Fruit fly (Drosophila melanogaster) whole organism, embryonic: ENCODE results near the gene Vha16-3.

ENCODE experiments used
- ATbp ChIP-seq: fragments of 200-800 bp; sonication (Bioruptor generic); optimal IDR thresholded peaks from 2 replicates; lab custom pipeline; 2017; ENCODE audit warnings: missing biosample characterization, mild to moderate bottlenecking, missing genetic modification characterization, missing genetic modification reagents
- B-H2 ChIP-seq: fragments of 200-800 bp; sonication (Bioruptor generic); optimal IDR thresholded peaks from 2 replicates; lab custom pipeline; 2018; ENCODE audit warnings: missing biosample characterization, mild to moderate bottlenecking, missing genetic modification characterization
- C15 ChIP-seq: fragments of 200-800 bp; sonication (Bioruptor generic); IDR thresholded peaks from 3 replicates; pipeline ENCODE4 v1.3.6; 2022; ENCODE audit warnings: missing biosample characterization, missing genetic modification characterization
- CG1024 ChIP-seq: fragments of 200-800 bp; sonication (Bioruptor generic); IDR thresholded peaks from 2 replicates; pipeline ENCODE4 v1.3.6; 2022; ENCODE audit warnings: missing biosample characterization, missing genetic modification characterization
- CG10565 ChIP-seq: fragments of 200-800 bp; sonication (Bioruptor generic); optimal IDR thresholded peaks from 3 replicates; lab custom pipeline; 2016; ENCODE audit warnings: missing biosample characterization, mild to moderate bottlenecking, missing genetic modification characterization
- CG10654 ChIP-seq: fragments of 200-800 bp; sonication (Bioruptor generic); optimal IDR thresholded peaks from 2 replicates; lab custom pipeline; 2016; ENCODE audit warnings: missing biosample characterization, missing genetic modification characterization
- CG11247 ChIP-seq: fragments of 200-800 bp; sonication (Bioruptor generic); IDR thresholded peaks from 2 replicates; pipeline ENCODE4 v1.3.6; 2022; ENCODE audit warnings: missing biosample characterization, missing genetic modification characterization
- CG12299 ChIP-seq: fragments of 200-800 bp; sonication (Bioruptor generic); optimal IDR thresholded peaks from 2 replicates; lab custom pipeline; 2018; ENCODE audit warnings: missing biosample characterization, mild to moderate bottlenecking, missing genetic modification characterization
- CG12391 ChIP-seq: fragments of 200-800 bp; sonication (Bioruptor generic); optimal IDR thresholded peaks from 3 replicates; lab custom pipeline; 2018; ENCODE audit warnings: missing biosample characterization, mild to moderate bottlenecking, missing genetic modification characterization, moderate library complexity
- CG18011 ChIP-seq: fragments of 200-800 bp; sonication (Bioruptor generic); optimal IDR thresholded peaks from 2 replicates; lab custom pipeline; 2017; ENCODE audit warnings: missing biosample characterization, missing genetic modification characterization, mild to moderate bottlenecking, moderate library complexity, missing genotype
- CG2116 ChIP-seq: fragments of 200-800 bp; sonication (Bioruptor generic); optimal IDR thresholded peaks from 3 replicates; lab custom pipeline; 2018; ENCODE audit warnings: missing biosample characterization, mild to moderate bottlenecking, missing genetic modification characterization
- CG30020 ChIP-seq: fragments of 200-800 bp; optimal IDR thresholded peaks from 2 replicates; lab custom pipeline; 2019; ENCODE audit warnings: missing biosample characterization, mild to moderate bottlenecking, missing genetic modification characterization, moderate library complexity
- CG31224 ChIP-seq: fragments of 200-800 bp; sonication (Bioruptor generic); IDR thresholded peaks from 2 replicates; pipeline ENCODE4 v1.3.6; 2022; ENCODE audit warnings: missing biosample characterization, missing genetic modification characterization
- CG33557 ChIP-seq: fragments of 200-800 bp; sonication (Bioruptor generic); optimal IDR thresholded peaks from 2 replicates; lab custom pipeline; 2019; ENCODE audit warnings: missing biosample characterization, mild to moderate bottlenecking, missing genetic modification characterization, moderate library complexity
- CG34422 ChIP-seq: fragments of 200-800 bp; sonication (Bioruptor generic); IDR thresholded peaks from 3 replicates; pipeline ENCODE4 v1.3.6; 2022; ENCODE audit warnings: missing biosample characterization, missing genetic modification characterization
- CG4854 ChIP-seq: fragments of 200-800 bp; sonication (Bioruptor generic); optimal IDR thresholded peaks from 2 replicates; lab custom pipeline; 2016; ENCODE audit warnings: missing biosample characterization, missing genetic modification characterization, inconsistent platforms
- CG5180 ChIP-seq: fragments of 200-800 bp; sonication (Bioruptor generic); optimal IDR thresholded peaks from 3 replicates; lab custom pipeline; 2017; ENCODE audit warnings: missing biosample characterization, missing genetic modification characterization, mild to moderate bottlenecking, moderate library complexity, missing genetic modification reagents
- CG6765 ChIP-seq: fragments of 200-800 bp; sonication (Bioruptor generic); optimal IDR thresholded peaks from 3 replicates; lab custom pipeline; 2017; ENCODE audit warnings: missing biosample characterization, mild to moderate bottlenecking, missing genetic modification characterization
- CG7987 ChIP-seq: fragments of 200-800 bp; sonication (Bioruptor generic); optimal IDR thresholded peaks from 2 replicates; lab custom pipeline; 2018; ENCODE audit warnings: missing biosample characterization, mild to moderate bottlenecking, missing genetic modification characterization, moderate library complexity
- CG8290 ChIP-seq, 3 experiments: fragments of 200-800 bp; sonication (Bioruptor generic); optimal IDR thresholded peaks; 2 replicates each; lab custom pipeline; 2016 to 2019; ENCODE audit warnings: missing biosample characterization in 3 of 3, missing genetic modification characterization in 3 of 3, mild to moderate bottlenecking in 2 of 3, moderate library complexity in 1 of 3
- CoRest ChIP-seq: fragments of 200-800 bp; sonication (Bioruptor generic); optimal IDR thresholded peaks from 3 replicates; lab custom pipeline; 2018; ENCODE audit warnings: missing biosample characterization, mild to moderate bottlenecking, missing genetic modification characterization, moderate library complexity
- D19A ChIP-seq: fragments of 200-800 bp; optimal IDR thresholded peaks from 3 replicates; lab custom pipeline; 2019; ENCODE audit warnings: missing biosample characterization, mild to moderate bottlenecking, missing genetic modification characterization, moderate library complexity
- HHEX ChIP-seq: fragments of 200-800 bp; sonication (Bioruptor generic); optimal IDR thresholded peaks from 3 replicates; lab custom pipeline; 2017; ENCODE audit warnings: missing biosample characterization, mild to moderate bottlenecking, missing genetic modification characterization, missing genetic modification reagents
- Hand ChIP-seq: fragments of 200-800 bp; sonication (Bioruptor generic); optimal IDR thresholded peaks from 2 replicates; lab custom pipeline; 2017; ENCODE audit warnings: mild to moderate bottlenecking, missing biosample characterization, missing genetic modification reagents, missing genetic modification characterization
- Hmr ChIP-seq: fragments of 200-800 bp; sonication (Bioruptor generic); optimal IDR thresholded peaks from 3 replicates; lab custom pipeline; 2017; ENCODE audit warnings: mild to moderate bottlenecking, missing biosample characterization, missing genetic modification reagents, missing genetic modification characterization
- Hr3 ChIP-seq: fragments of 200-800 bp; sonication (Bioruptor generic); optimal IDR thresholded peaks from 3 replicates; lab custom pipeline; 2016; ENCODE audit warnings: missing biosample characterization, missing genetic modification characterization
- Nf-YA ChIP-seq: fragments of 200-800 bp; sonication (Bioruptor generic); IDR thresholded peaks from 2 replicates; pipeline ENCODE4 v1.3.6; 2022; ENCODE audit warnings: missing biosample characterization, missing genetic modification characterization
- Nf-YC ChIP-seq: fragments of 200-800 bp; optimal IDR thresholded peaks from 3 replicates; lab custom pipeline; 2019; ENCODE audit warnings: missing biosample characterization, mild to moderate bottlenecking, missing genetic modification characterization, moderate library complexity
- PHDP ChIP-seq: fragments of 200-800 bp; sonication (Bioruptor generic); optimal IDR thresholded peaks from 3 replicates; lab custom pipeline; 2018; ENCODE audit warnings: missing biosample characterization, mild to moderate bottlenecking, missing genetic modification characterization, moderate library complexity
- Ravus ChIP-seq: fragments of 200-800 bp; sonication (Bioruptor generic); IDR thresholded peaks from 2 replicates; pipeline ENCODE4 v1.3.6; 2022; ENCODE audit warnings: missing biosample characterization, missing genetic modification characterization
- Sox102F ChIP-seq: fragments of 200-800 bp; sonication (Bioruptor generic); optimal IDR thresholded peaks from 2 replicates; lab custom pipeline; 2018; ENCODE audit warnings: missing biosample characterization, mild to moderate bottlenecking, missing genetic modification characterization, moderate library complexity
- Tbp ChIP-seq: fragments of >200 bp; optimal IDR thresholded peaks from 2 replicates; lab custom pipeline; 2018; ENCODE audit warnings: missing biosample characterization, missing genetic modification characterization
- abd-A ChIP-seq: fragments of 200-800 bp; sonication (Bioruptor generic); optimal IDR thresholded peaks from 3 replicates; lab custom pipeline; 2019; ENCODE audit warnings: missing biosample characterization, mild to moderate bottlenecking, missing genetic modification characterization, moderate library complexity
- ac ChIP-seq: fragments of 200-800 bp; sonication (Bioruptor generic); optimal IDR thresholded peaks from 3 replicates; lab custom pipeline; 2017; ENCODE audit warnings: missing biosample characterization, mild to moderate bottlenecking, missing genetic modification characterization
- amos ChIP-seq: fragments of 200-800 bp; sonication (Bioruptor generic); IDR thresholded peaks from 2 replicates; pipeline ENCODE4 v1.3.6; 2022; ENCODE audit warnings: missing biosample characterization, missing genetic modification characterization; ENCODE audit not compliant: partially characterized antibody
- aop ChIP-seq: fragments of 200-800 bp; sonication (Bioruptor generic); IDR thresholded peaks from 2 replicates; pipeline ENCODE4 v1.3.6; 2022; ENCODE audit warnings: missing biosample characterization, missing genetic modification characterization
- bbx ChIP-seq: fragments of 200-800 bp; sonication (Bioruptor generic); IDR thresholded peaks from 2 replicates; pipeline ENCODE4 v1.3.6; 2022; ENCODE audit warnings: missing biosample characterization, missing genetic modification characterization; ENCODE audit not compliant: partially characterized antibody
- bigmax ChIP-seq: fragments of 200-800 bp; sonication (Bioruptor generic); optimal IDR thresholded peaks from 2 replicates; lab custom pipeline; 2018; ENCODE audit warnings: missing biosample characterization, mild to moderate bottlenecking, missing genetic modification characterization
- bowl ChIP-seq: fragments of 200-800 bp; sonication (Bioruptor generic); IDR thresholded peaks from 2 replicates; pipeline ENCODE4 v1.3.6; 2022; ENCODE audit warnings: missing biosample characterization, missing genetic modification characterization
- dysf ChIP-seq: fragments of 200-800 bp; sonication (Bioruptor generic); IDR thresholded peaks from 3 replicates; pipeline ENCODE4 v1.3.6; 2022; ENCODE audit warnings: missing biosample characterization, missing genetic modification characterization
- ems ChIP-seq: fragments of 200-800 bp; sonication (Bioruptor generic); optimal IDR thresholded peaks from 3 replicates; lab custom pipeline; 2016; ENCODE audit warnings: missing biosample characterization, missing genetic modification characterization
- fd3F ChIP-seq: fragments of 200-800 bp; sonication (Bioruptor generic); optimal IDR thresholded peaks from 2 replicates; lab custom pipeline; 2018; ENCODE audit warnings: missing biosample characterization, mild to moderate bottlenecking, missing genetic modification characterization, moderate library complexity
- nerfin-2 ChIP-seq: fragments of 200-800 bp; sonication (Bioruptor generic); IDR thresholded peaks from 2 replicates; pipeline ENCODE4 v1.3.6; 2022; ENCODE audit warnings: missing biosample characterization, missing genetic modification characterization; ENCODE audit not compliant: partially characterized antibody
- rib ChIP-seq: fragments of 200-800 bp; sonication (Bioruptor generic); IDR thresholded peaks from 2 replicates; pipeline ENCODE4 v1.3.6; 2022; ENCODE audit warnings: missing biosample characterization, missing genetic modification characterization
- scrt ChIP-seq: fragments of 200-800 bp; sonication (Bioruptor generic); optimal IDR thresholded peaks from 2 replicates; lab custom pipeline; 2018; ENCODE audit warnings: missing biosample characterization, mild to moderate bottlenecking, missing genetic modification characterization, moderate library complexity
- sens-2 ChIP-seq: fragments of 200-800 bp; sonication (Bioruptor generic); IDR thresholded peaks from 2 replicates; pipeline ENCODE4 v1.3.6; 2022; ENCODE audit warnings: missing biosample characterization, missing genetic modification characterization
- sim ChIP-seq: fragments of 200-800 bp; sonication (Bioruptor generic); IDR thresholded peaks from 2 replicates; pipeline ENCODE4 v1.3.6; 2022; ENCODE audit warnings: missing biosample characterization, missing genetic modification characterization
- tgo ChIP-seq: fragments of 200-800 bp; sonication (Bioruptor generic); IDR thresholded peaks from 3 replicates; pipeline ENCODE4 v1.3.6; 2022; ENCODE audit warnings: missing biosample characterization, missing genetic modification characterization

The Vha16-3 gene

dm6 chr3L:11493090-11493807 is 20.2 kb downstream of the Vha16-3 start (continued):
- TF ChIP-seq CG10565 (GFP tag; lab: Kevin White, UChicago) (no peak), rib (GFP tag; lab: Robert Waterston, UW) (0 out of 2 replicates have a peak, but pooled peaks have one; percentile 16), Sox102F (GFP tag; lab: Kevin White, UChicago) (no peak), dysf (0 out of 3 replicates have a peak, but pooled peaks have one; percentile 14), bowl (no peak), ac (GFP tag; lab: Kevin White, UChicago) (peak; percentile 28), CG12391 (tag; lab: Kevin White, UChicago) (no peak), amos (GFP tag; lab: Robert Waterston, UW) (no peak), CG34422 (GFP tag; lab: Robert Waterston, UW) (peak; percentile 52; the same call in 1 of the 3 replicates), CG12299 (tag; lab: Kevin White, UChicago) (peak; percentile 9), CG30020 (tag; lab: Kevin White, UChicago) (no peak), abd-A (tag; lab: Kevin White, UChicago) (peak; percentile 78), CG7987 (GFP tag; lab: Kevin White, UChicago) (no peak), B-H2 (peak; percentile 24), Ravus (GFP tag; lab: Robert Waterston, UW) (no peak), Hr3 (GFP tag; lab: Kevin White, UChicago) (no peak), bigmax (GFP tag; lab: Kevin White, UChicago) (no peak), C15 (GFP tag; lab: Robert Waterston, UW) (no peak), CG5180 (GFP tag; lab: Kevin White, UChicago) (peak; percentile 28), nerfin-2 (GFP tag; lab: Robert Waterston, UW) (no peak), CG6765 (GFP tag; lab: Kevin White, UChicago) (peak; percentile 42), CoRest (tag; lab: Kevin White, UChicago) (no peak), fd3F (GFP tag; lab: Kevin White, UChicago) (no peak), CG2116 (GFP tag; lab: Kevin White, UChicago) (no peak), Nf-YA (GFP tag; lab: Robert Waterston, UW) (no peak), CG33557 (GFP tag; lab: Kevin White, UChicago) (peak; percentile 3), tgo (no peak), sens-2 (GFP tag; lab: Robert Waterston, UW) (no peak; the same call in 1 of the 2 replicates), sim (GFP tag; lab: Robert Waterston, UW) (0 out of 2 replicates have a peak, but pooled peaks have one; percentile 5), Hmr (GFP tag; lab: Kevin White, UChicago) (peak; percentile 36), CG31224 (GFP tag; lab: Robert Waterston, UW) (no peak), aop (GFP tag; lab: Robert Waterston, UW) (peak; percentile 64; the same call in 1 of the 2 replicates), HHEX (GFP tag; lab: Kevin White, UChicago) (peak; percentile 51), Nf-YC (tag; lab: Kevin White, UChicago) (peak; percentile 40), scrt (GFP tag; lab: Kevin White, UChicago) (peak; percentile 40), Tbp (GFP tag; lab: Kevin White, UChicago) (no peak), CG10654 (no peak), CG11247 (GFP tag; lab: Robert Waterston, UW) (no peak), CG1024 (GFP tag; lab: Robert Waterston, UW) (no peak), CG4854 (GFP tag; lab: Kevin White, UChicago) (no peak), ATbp (GFP tag; lab: Kevin White, UChicago) (no peak), D19A (tag; lab: Kevin White, UChicago) (no peak), ems (no peak), bbx (GFP tag; lab: Robert Waterston, UW) (peak; percentile 55), PHDP (tag; lab: Kevin White, UChicago) (peak; percentile 8), CG18011 (GFP tag; lab: Kevin White, UChicago) (no peak), CG8290 (GFP tag; optimal IDR thresholded peaks at IDR 0.05; lab: Kevin White, UChicago) (no peak), CG8290 (tag; optimal IDR thresholded peaks at IDR 0.05; lab: Kevin White, UChicago) (peak in 1 of 2 experiments; percentile 44), Hand (GFP tag; lab: Kevin White, UChicago) (peak; percentile 45)
